Fruit fly (Drosophila melanogaster) whole organism, embryonic: Measurements from ENCODE around the gene trx.

ENCODE experiments used
- Atf3 ChIP-seq: fragments of 200-800 bp; sonication (Bioruptor generic); optimal IDR thresholded peaks from 3 replicates; lab custom pipeline; 2016; ENCODE audit warnings: missing biosample characterization, missing genetic modification characterization
- CG10543 ChIP-seq: fragments of 200-800 bp; sonication (Bioruptor generic); optimal IDR thresholded peaks from 3 replicates; lab custom pipeline; 2017; ENCODE audit warnings: missing biosample characterization, mild to moderate bottlenecking, missing genetic modification characterization, moderate library complexity
- CG10654 ChIP-seq: fragments of 200-800 bp; sonication (Bioruptor generic); optimal IDR thresholded peaks from 2 replicates; lab custom pipeline; 2016; ENCODE audit warnings: missing biosample characterization, missing genetic modification characterization
- CG10979 ChIP-seq: fragments of 200-800 bp; sonication (Bioruptor generic); optimal IDR thresholded peaks from 2 replicates; lab custom pipeline; 2018; ENCODE audit warnings: missing biosample characterization, mild to moderate bottlenecking, missing genetic modification characterization, moderate library complexity
- CG12104 ChIP-seq: fragments of 200-800 bp; sonication (Bioruptor generic); optimal IDR thresholded peaks from 3 replicates; lab custom pipeline; 2016; ENCODE audit warnings: missing biosample characterization, missing genetic modification characterization
- CG14014 ChIP-seq: fragments of 200-800 bp; sonication (Bioruptor generic); IDR thresholded peaks from 2 replicates; pipeline ENCODE4 v1.3.6; 2022; ENCODE audit warnings: missing biosample characterization, missing genetic modification characterization
- CG14667 ChIP-seq: fragments of 200-800 bp; sonication (Bioruptor generic); IDR thresholded peaks from 2 replicates; pipeline ENCODE4 v1.3.6; 2022; ENCODE audit warnings: missing biosample characterization, missing genetic modification characterization
- CG15073 ChIP-seq: fragments of 200-800 bp; sonication (Bioruptor generic); optimal IDR thresholded peaks from 2 replicates; lab custom pipeline; 2016; ENCODE audit warnings: missing biosample characterization, missing genetic modification characterization
- CG31224 ChIP-seq: fragments of 200-800 bp; sonication (Bioruptor generic); IDR thresholded peaks from 2 replicates; pipeline ENCODE4 v1.3.6; 2022; ENCODE audit warnings: missing biosample characterization, missing genetic modification characterization
- CG3163 ChIP-seq: fragments of 200-800 bp; sonication (Bioruptor generic); optimal IDR thresholded peaks from 3 replicates; lab custom pipeline; 2016; ENCODE audit warnings: missing biosample characterization, missing genetic modification characterization
- CG33213 ChIP-seq: fragments of 200-800 bp; sonication (Bioruptor generic); optimal IDR thresholded peaks from 3 replicates; lab custom pipeline; 2016; ENCODE audit warnings: missing biosample characterization, missing genetic modification characterization
- CG4282 ChIP-seq: fragments of 200-800 bp; sonication (Bioruptor generic); optimal IDR thresholded peaks from 2 replicates; lab custom pipeline; 2016; ENCODE audit warnings: missing biosample characterization, missing genetic modification characterization
- CG4617 ChIP-seq: fragments of 200-800 bp; sonication (Bioruptor generic); optimal IDR thresholded peaks from 3 replicates; lab custom pipeline; 2016; ENCODE audit warnings: missing biosample characterization, missing genetic modification characterization, borderline replicate concordance
- CG5245 ChIP-seq: fragments of 200-800 bp; sonication (Bioruptor generic); optimal IDR thresholded peaks from 3 replicates; lab custom pipeline; 2016; ENCODE audit warnings: missing biosample characterization, missing genetic modification characterization
- CG7786 ChIP-seq: fragments of 200-800 bp; sonication (Bioruptor generic); optimal IDR thresholded peaks from 2 replicates; lab custom pipeline; 2016; ENCODE audit warnings: missing biosample characterization, missing genetic modification characterization
- CG8290 ChIP-seq, 3 experiments: fragments of 200-800 bp; sonication (Bioruptor generic); optimal IDR thresholded peaks; 2 replicates each; lab custom pipeline; 2016 to 2019; ENCODE audit warnings: missing biosample characterization in 3 of 3, missing genetic modification characterization in 3 of 3, mild to moderate bottlenecking in 2 of 3, moderate library complexity in 1 of 3
- CG9817 ChIP-seq: fragments of 200-800 bp; sonication (Bioruptor generic); optimal IDR thresholded peaks from 2 replicates; lab custom pipeline; 2018; ENCODE audit warnings: missing biosample characterization, mild to moderate bottlenecking, missing genetic modification characterization, moderate library complexity
- CoRest ChIP-seq: fragments of 200-800 bp; sonication (Bioruptor generic); optimal IDR thresholded peaks from 3 replicates; lab custom pipeline; 2018; ENCODE audit warnings: missing biosample characterization, mild to moderate bottlenecking, missing genetic modification characterization, moderate library complexity
- Drgx ChIP-seq: fragments of 200-800 bp; sonication (Bioruptor generic); IDR thresholded peaks from 2 replicates; pipeline ENCODE4 v1.3.6; 2022; ENCODE audit warnings: missing biosample characterization, missing genetic modification characterization
- Fer2 ChIP-seq: fragments of 200-800 bp; sonication (Bioruptor generic); optimal IDR thresholded peaks from 2 replicates; lab custom pipeline; 2018; ENCODE audit warnings: missing biosample characterization, mild to moderate bottlenecking, missing genetic modification characterization, moderate library complexity
- H2.0 ChIP-seq: fragments of 200-800 bp; sonication (Bioruptor generic); IDR thresholded peaks from 2 replicates; pipeline ENCODE4 v1.3.6; 2022; ENCODE audit warnings: missing biosample characterization, missing genetic modification characterization
- HHEX ChIP-seq: fragments of 200-800 bp; sonication (Bioruptor generic); optimal IDR thresholded peaks from 3 replicates; lab custom pipeline; 2017; ENCODE audit warnings: missing biosample characterization, mild to moderate bottlenecking, missing genetic modification characterization, missing genetic modification reagents
- Hand ChIP-seq: fragments of 200-800 bp; sonication (Bioruptor generic); optimal IDR thresholded peaks from 2 replicates; lab custom pipeline; 2017; ENCODE audit warnings: mild to moderate bottlenecking, missing biosample characterization, missing genetic modification reagents, missing genetic modification characterization
- HmgD ChIP-seq: fragments of 200-800 bp; sonication (Bioruptor generic); optimal IDR thresholded peaks from 3 replicates; lab custom pipeline; 2016; ENCODE audit warnings: missing biosample characterization, missing genetic modification characterization
- Hmr ChIP-seq: fragments of 200-800 bp; sonication (Bioruptor generic); optimal IDR thresholded peaks from 3 replicates; lab custom pipeline; 2017; ENCODE audit warnings: mild to moderate bottlenecking, missing biosample characterization, missing genetic modification reagents, missing genetic modification characterization
- Hr51 ChIP-seq, 2 experiments: fragments of 200-800 bp; sonication (Bioruptor generic); optimal IDR thresholded peaks; 2 replicates in 1 of 2; 3 replicates in 1 of 2; lab custom pipeline; 2016 to 2018; ENCODE audit warnings: missing biosample characterization in 2 of 2, missing genetic modification characterization in 2 of 2, mild to moderate bottlenecking in 1 of 2, moderate library complexity in 1 of 2
- Hsf ChIP-seq: fragments of 200-800 bp; sonication (Bioruptor generic); optimal IDR thresholded peaks from 3 replicates; lab custom pipeline; 2016; ENCODE audit warnings: missing biosample characterization, missing genetic modification characterization
- Jarid2 ChIP-seq: fragments of 200-800 bp; sonication (Bioruptor generic); optimal IDR thresholded peaks from 3 replicates; lab custom pipeline; 2017; ENCODE audit warnings: mild to moderate bottlenecking, missing biosample characterization, missing genetic modification reagents, missing genetic modification characterization
- MESR4 ChIP-seq: fragments of 200-800 bp; sonication (Bioruptor generic); optimal IDR thresholded peaks from 2 replicates; lab custom pipeline; 2018; ENCODE audit warnings: missing biosample characterization, mild to moderate bottlenecking, missing genetic modification characterization, moderate library complexity
- Mad ChIP-seq: fragments of 200-800 bp; sonication (Bioruptor generic); optimal IDR thresholded peaks from 2 replicates; lab custom pipeline; 2016; ENCODE audit warnings: missing biosample characterization, missing genetic modification characterization
- NC2α ChIP-seq: fragments of 200-800 bp; sonication (Bioruptor generic); optimal IDR thresholded peaks from 2 replicates; lab custom pipeline; 2016; ENCODE audit warnings: missing biosample characterization, missing genetic modification characterization
- Nf-YB ChIP-seq: fragments of 200-800 bp; sonication (Bioruptor generic); optimal IDR thresholded peaks from 3 replicates; lab custom pipeline; 2019; ENCODE audit warnings: missing biosample characterization, mild to moderate bottlenecking, missing genetic modification characterization, moderate library complexity
- PHDP ChIP-seq: fragments of 200-800 bp; sonication (Bioruptor generic); optimal IDR thresholded peaks from 3 replicates; lab custom pipeline; 2018; ENCODE audit warnings: missing biosample characterization, mild to moderate bottlenecking, missing genetic modification characterization, moderate library complexity
- Sry-δ ChIP-seq: fragments of 200-800 bp; sonication (Bioruptor generic); optimal IDR thresholded peaks from 2 replicates; lab custom pipeline; 2016; ENCODE audit warnings: missing biosample characterization, missing genetic modification characterization
- ab ChIP-seq: fragments of 200-800 bp; sonication (Bioruptor generic); optimal IDR thresholded peaks from 2 replicates; lab custom pipeline; 2016; ENCODE audit warnings: missing biosample characterization, missing genetic modification characterization
- ase ChIP-seq: fragments of 200-800 bp; sonication (Bioruptor generic); IDR thresholded peaks from 3 replicates; pipeline ENCODE4 v1.3.6; 2022; ENCODE audit warnings: missing biosample characterization, missing genetic modification characterization
- bcd ChIP-seq: fragments of 200-800 bp; sonication (Bioruptor generic); optimal IDR thresholded peaks from 2 replicates; lab custom pipeline; 2017; ENCODE audit warnings: missing biosample characterization, mild to moderate bottlenecking, missing genetic modification characterization
- cwo ChIP-seq: fragments of 200-800 bp; sonication (Bioruptor generic); optimal IDR thresholded peaks from 3 replicates; lab custom pipeline; 2017; ENCODE audit warnings: missing biosample characterization, missing genetic modification characterization, mild to moderate bottlenecking, moderate library complexity, missing genetic modification reagents
- eyg ChIP-seq: fragments of 200-800 bp; sonication (Bioruptor generic); optimal IDR thresholded peaks from 3 replicates; lab custom pipeline; 2016; ENCODE audit warnings: missing biosample characterization, missing genetic modification characterization
- gcm ChIP-seq: fragments of 200-800 bp; sonication (Bioruptor generic); optimal IDR thresholded peaks from 2 replicates; lab custom pipeline; 2019; ENCODE audit warnings: missing biosample characterization, mild to moderate bottlenecking, missing genetic modification characterization, moderate library complexity
- gt ChIP-seq: fragments of 200-800 bp; sonication (Bioruptor generic); IDR thresholded peaks from 2 replicates; pipeline ENCODE4 v1.3.6; 2022; ENCODE audit warnings: missing biosample characterization, missing genetic modification characterization
- insv ChIP-seq, 2 experiments: fragments of 200-800 bp; sonication (Bioruptor generic); optimal IDR thresholded peaks; 3 replicates each; lab custom pipeline; 2016 to 2018; ENCODE audit warnings: missing biosample characterization in 2 of 2, missing genetic modification characterization in 2 of 2
- lilli ChIP-seq: fragments of 200-800 bp; sonication (Bioruptor generic); optimal IDR thresholded peaks from 3 replicates; lab custom pipeline; 2016; ENCODE audit warnings: missing biosample characterization, missing genetic modification characterization
- lov ChIP-seq, 2 experiments: fragments of 200-800 bp in 1 of 2; fragments of >200 bp in 1 of 2; sonication (Bioruptor generic) in 1 of 2; IDR thresholded peaks in 1 of 2; optimal IDR thresholded peaks in 1 of 2; 2 replicates in 1 of 2; 3 replicates in 1 of 2; pipeline versions ENCODE4 v1.3.6 to Lab custom; 2017 to 2022; ENCODE audit warnings: missing biosample characterization in 1 of 2, missing genetic modification characterization in 1 of 2
- sr ChIP-seq: fragments of 200-800 bp; sonication (Bioruptor generic); IDR thresholded peaks from 3 replicates; pipeline ENCODE4 v1.3.6; 2022; ENCODE audit warnings: missing biosample characterization, missing genetic modification characterization
- tin ChIP-seq: fragments of 200-800 bp; sonication (Bioruptor generic); optimal IDR thresholded peaks from 3 replicates; lab custom pipeline; 2016; ENCODE audit warnings: missing biosample characterization, missing genetic modification characterization
- wdn ChIP-seq: fragments of 200-800 bp; sonication (Bioruptor generic); IDR thresholded peaks from 2 replicates; pipeline ENCODE4 v1.3.6; 2022; ENCODE audit warnings: missing biosample characterization, missing genetic modification characterization
- wek ChIP-seq: fragments of 200-800 bp; sonication (Bioruptor generic); optimal IDR thresholded peaks from 3 replicates; lab custom pipeline; 2018; ENCODE audit warnings: missing biosample characterization, mild to moderate bottlenecking, missing genetic modification characterization, moderate library complexity

Gene trx

DNA sequence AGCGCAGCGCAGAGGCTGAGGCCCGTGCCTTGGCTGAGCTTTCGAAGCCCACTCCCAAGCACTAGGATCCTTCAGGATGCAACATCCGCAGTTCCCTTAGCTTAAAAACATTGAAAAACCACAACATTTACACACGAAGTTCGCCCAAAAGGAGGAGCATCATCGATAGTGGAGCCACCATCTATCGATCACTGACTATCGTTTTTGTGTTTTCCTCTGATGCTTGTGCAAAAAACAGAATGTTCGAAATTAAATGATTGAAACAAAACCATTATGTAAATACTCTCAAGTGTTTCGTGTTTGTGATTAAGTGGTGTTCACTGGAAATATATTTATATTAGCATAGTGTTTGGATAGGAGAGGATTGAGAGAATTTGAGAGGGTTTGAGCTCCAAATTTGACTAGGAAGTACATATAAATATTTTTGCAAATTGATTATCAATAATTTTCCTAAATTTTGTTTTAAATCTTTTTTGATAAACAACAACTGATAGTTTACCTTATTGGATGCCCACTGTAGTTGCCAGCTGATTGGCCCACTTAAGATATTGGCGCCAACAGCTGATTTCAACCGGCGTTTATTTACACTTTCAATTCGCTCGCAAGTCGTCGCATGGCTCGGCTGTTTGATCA is 40.9 kb upstream of the trx start, which contains the start of gene spn-B (continued):
- peak; percentile 88 for TF ChIP-seq CG8290 (GFP tag; optimal IDR thresholded peaks at IDR 0.05; lab: Kevin White, UChicago)
- peak; percentile 38 to 50 for TF ChIP-seq CG8290 (tag; optimal IDR thresholded peaks at IDR 0.05; lab: Kevin White, UChicago)
- TF ChIP-seq Atf3 (GFP tag; lab: Kevin White, UChicago) = no peak
- peak; percentile 46 for TF ChIP-seq Hand
- TF ChIP-seq CG10654 (GFP tag; lab: Kevin White, UChicago) = peak; percentile 46
- TF ChIP-seq CG3163 (GFP tag; lab: Kevin White, UChicago) = no peak
- peak; percentile 38 for TF ChIP-seq Sry-δ (GFP tag; lab: Kevin White, UChicago)
- TF ChIP-seq CoRest (tag; lab: Kevin White, UChicago) = peak; percentile 80
- 0 out of 3 replicates have a peak, but pooled peaks have one; percentile 48 for TF ChIP-seq ase (GFP tag; lab: Robert Waterston, UW)
- TF ChIP-seq gt (GFP tag; lab: Robert Waterston, UW) = no peak
- TF ChIP-seq insv (GFP tag; optimal IDR thresholded peaks at IDR 0.05; lab: Kevin White, UChicago) = peak in 1 of 2 experiments; percentile 32
- TF ChIP-seq CG12104 (GFP tag; lab: Kevin White, UChicago) = peak; percentile 61
- no peak for TF ChIP-seq NC2α (GFP tag; lab: Kevin White, UChicago)
- TF ChIP-seq Mad (GFP tag; lab: Kevin White, UChicago) = peak; percentile 49
- peak; percentile 39; the same call in 1 of the 2 replicates for TF ChIP-seq CG31224 (GFP tag; lab: Robert Waterston, UW)
- TF ChIP-seq HmgD (GFP tag; lab: Kevin White, UChicago) = no peak
- TF ChIP-seq CG10979 (tag; lab: Kevin White, UChicago) = peak; percentile 80
- peak; percentile 2 for TF ChIP-seq eyg (GFP tag; lab: Kevin White, UChicago)
- no peak for TF ChIP-seq ab (GFP tag; lab: Kevin White, UChicago)
- TF ChIP-seq CG14014 (GFP tag; lab: Robert Waterston, UW) = peak; percentile 60
- peak; percentile 71 to 82 for TF ChIP-seq Hr51 (GFP tag; optimal IDR thresholded peaks at IDR 0.05; lab: Kevin White, UChicago)
- TF ChIP-seq CG14667 (GFP tag; lab: Robert Waterston, UW) = peak; percentile 43
- peak; percentile 77 for TF ChIP-seq HHEX (GFP tag; lab: Kevin White, UChicago)
- TF ChIP-seq wek (GFP tag; lab: Kevin White, UChicago) = no peak
- no peak for TF ChIP-seq CG15073 (GFP tag; lab: Kevin White, UChicago)
- peak; percentile 66 for TF ChIP-seq cwo (GFP tag; lab: Kevin White, UChicago)
- TF ChIP-seq Fer2 = peak; percentile 30
- peak; percentile 81 for TF ChIP-seq gcm (GFP tag; lab: Kevin White, UChicago)
- peak; percentile 59 for TF ChIP-seq CG33213 (GFP tag; lab: Kevin White, UChicago)
- no peak for TF ChIP-seq CG4617 (GFP tag; lab: Kevin White, UChicago)
- TF ChIP-seq Hmr (GFP tag; lab: Kevin White, UChicago) = peak; percentile 80
- TF ChIP-seq MESR4 (GFP tag; lab: Kevin White, UChicago) = no peak
- TF ChIP-seq Drgx (GFP tag; lab: Robert Waterston, UW) = peak; percentile 75; the same call in 1 of the 2 replicates
- TF ChIP-seq CG9817 = peak; percentile 52
- no peak for TF ChIP-seq lov (optimal IDR thresholded peaks at IDR 0.05; lab: Kevin White, UChicago)
- 0 out of 3 replicates have a peak, but pooled peaks have one; percentile 35 for TF ChIP-seq lov (GFP tag; IDR thresholded peaks at IDR 0.05; lab: Robert Waterston, UW)
- peak; percentile 75 for TF ChIP-seq bcd
- TF ChIP-seq sr = 0 out of 3 replicates have a peak, but pooled peaks have one; percentile 19
- TF ChIP-seq PHDP (tag; lab: Kevin White, UChicago) = peak; percentile 86
- peak; percentile 78 for TF ChIP-seq Hsf (GFP tag; lab: Kevin White, UChicago)
- TF ChIP-seq H2.0 (GFP tag; lab: Robert Waterston, UW) = peak; percentile 66
- TF ChIP-seq wdn (GFP tag; lab: Robert Waterston, UW) = peak; percentile 68; the same call in 1 of the 2 replicates
- peak; percentile 25 for TF ChIP-seq CG5245 (GFP tag; lab: Kevin White, UChicago)
- TF ChIP-seq Jarid2 (GFP tag; lab: Kevin White, UChicago) = peak; percentile 28
- TF ChIP-seq CG10543 = peak; percentile 61
- peak; percentile 39 for TF ChIP-seq CG7786
- TF ChIP-seq lilli (GFP tag; lab: Kevin White, UChicago) = peak; percentile 84
- TF ChIP-seq CG4282 (GFP tag; lab: Kevin White, UChicago) = no peak
- TF ChIP-seq Nf-YB = peak; percentile 68
- peak; percentile 70 for TF ChIP-seq tin (GFP tag; lab: Kevin White, UChicago)
